Worm (Caenorhabditis elegans): ENCODE data around the gene Y53F4B.25.
"Not testable (repeated sequence)": the region's sequence is repeated elsewhere in the genome, so short reads cannot be mapped to it uniquely, and the experiment has no call there.

Gene Y53F4B.25

ce11 chrII:15171816-15172215 is 35.8 kb downstream of the Y53F4B.25 start, which contains the start of gene gst-39:
Gene gst-39, minus strand, starts transcription at chrII:15171916.
- TF ChIP-seq php-3 (GFP tag; IDR thresholded peaks at IDR 0.05); zfp-2 (tag; optimal IDR thresholded peaks at IDR 0.05); nhr-10 (tag; optimal IDR thresholded peaks at IDR 0.05): not testable (repeated sequence)

ce11 chrII:15173174-15173573 is 37.2 kb downstream of the Y53F4B.25 start:
- TF ChIP-seq T26A8.4 (GFP tag; IDR thresholded peaks at IDR 0.05) (no peak), pha-4 (GFP tag; IDR thresholded peaks at IDR 0.05) (no peak), pha-4 (tag; optimal IDR thresholded peaks at IDR 0.05) (no peak), nhr-111 (GFP tag; optimal IDR thresholded peaks at IDR 0.05) (no peak), F44E2.7 (GFP tag; IDR thresholded peaks at IDR 0.05) (no peak), R02D3.7 (tag; optimal IDR thresholded peaks at IDR 0.05) (no peak), dve-1 (tag; optimal IDR thresholded peaks at IDR 0.05; ENCODE audit: insufficient read depth) (peak; percentile 49), T20F7.1 (GFP tag; optimal IDR thresholded peaks at IDR 0.05) (no peak), skn-1 (tag; optimal IDR thresholded peaks at IDR 0.05) (no peak), mxl-2 (GFP tag; conservative IDR thresholded peaks at IDR 0.05) (no peak), lin-15B (tag; optimal IDR thresholded peaks at IDR 0.05) (no peak), F37D6.2 (tag; optimal IDR thresholded peaks at IDR 0.05) (no peak), ceh-28 (tag; optimal IDR thresholded peaks at IDR 0.05) (no peak), daf-16 (GFP tag; optimal IDR thresholded peaks at IDR 0.05) (no peak), daf-16 (tag; optimal IDR thresholded peaks at IDR 0.05) (peak; percentile 35), egl-43 (GFP tag; IDR thresholded peaks at IDR 0.05) (no peak), lin-13 (GFP tag; optimal IDR thresholded peaks at IDR 0.05) (no peak), nhr-25 (tag; optimal IDR thresholded peaks at IDR 0.05; ENCODE audit: borderline replicate concordance, insufficient read depth) (no peak), nhr-11 (tag; optimal IDR thresholded peaks at IDR 0.05) (peak; percentile 18), ztf-7 (tag; optimal IDR thresholded peaks at IDR 0.05) (no peak), daf-8 (GFP tag; IDR thresholded peaks at IDR 0.05) (no peak), zip-2 (tag; optimal IDR thresholded peaks at IDR 0.05) (no peak), unc-62 (GFP tag; optimal IDR thresholded peaks at IDR 0.05 in 1 of 2) (no peak), unc-62 (tag; optimal IDR thresholded peaks at IDR 0.05) (no peak), ceh-44 (GFP tag; IDR thresholded peaks at IDR 0.05) (no peak), nhr-76 (tag; optimal IDR thresholded peaks at IDR 0.05) (no peak), nhr-28 (tag; optimal IDR thresholded peaks at IDR 0.05) (peak; percentile 17), dmd-8 (GFP tag; IDR thresholded peaks at IDR 0.05) (no peak), mes-2 (tag; optimal IDR thresholded peaks at IDR 0.05; ENCODE audit: poor library complexity, severe bottlenecking) (peak; percentile 34), ZK546.5 (tag; optimal IDR thresholded peaks at IDR 0.05) (no peak), ceh-62 (tag; optimal IDR thresholded peaks at IDR 0.05) (no peak), hlh-30 (tag; optimal IDR thresholded peaks at IDR 0.05; ENCODE audit: insufficient read depth) (peak; percentile 45), hlh-11 (tag; optimal IDR thresholded peaks at IDR 0.05) (peak; percentile 23), dmd-6 (GFP tag; IDR thresholded peaks at IDR 0.05) (peak; percentile 22; the same call in 1 of the 2 replicates), Y105C5A.15 (GFP tag; IDR thresholded peaks at IDR 0.05) (no peak), gei-8 (GFP tag; optimal IDR thresholded peaks at IDR 0.05) (no peak), unc-39 (tag; optimal IDR thresholded peaks at IDR 0.05) (no peak), lin-29 (GFP tag; IDR thresholded peaks at IDR 0.05) (no peak), mep-1 (tag; optimal IDR thresholded peaks at IDR 0.05) (no peak), tra-1 (GFP tag; IDR thresholded peaks at IDR 0.05) (no peak), nhr-41 (GFP tag; IDR thresholded peaks at IDR 0.05) (no peak), nhr-10 (tag; optimal IDR thresholded peaks at IDR 0.05) (no peak), nhr-42 (GFP tag; IDR thresholded peaks at IDR 0.05) (no peak), lsy-2 (tag; optimal IDR thresholded peaks at IDR 0.05) (peak in 1 of 2 experiments; percentile 21), spr-1 (tag; optimal IDR thresholded peaks at IDR 0.05) (no peak), daf-19 (GFP tag; conservative IDR thresholded peaks at IDR 0.05) (no peak), Y48G9A.11 (GFP tag; IDR thresholded peaks at IDR 0.05) (no peak), vab-7 (GFP tag; IDR thresholded peaks at IDR 0.05) (no peak), hmg-1.1 (GFP tag; IDR thresholded peaks at IDR 0.05) (0 out of 2 replicates have a peak, but pooled peaks have one; percentile 49)

Measured in whole organism, L4 larva.